Fruit fly (Drosophila melanogaster) whole organism, embryonic: Measurements from ENCODE around the gene CG7551.

Source experiments
- Atf3 ChIP-seq: fragments of 200-800 bp; sonication (Bioruptor generic); optimal IDR thresholded peaks from 3 replicates; lab custom pipeline; 2016; ENCODE audit warnings: missing biosample characterization, missing genetic modification characterization
- Atf6 ChIP-seq: fragments of 200-800 bp; sonication (Bioruptor generic); IDR thresholded peaks from 2 replicates; pipeline ENCODE4 v1.3.6; 2022; ENCODE audit warnings: missing biosample characterization, missing genetic modification characterization
- Blimp-1 ChIP-seq: fragments of 200-800 bp; sonication (Bioruptor generic); optimal IDR thresholded peaks from 3 replicates; lab custom pipeline; 2018; ENCODE audit warnings: missing biosample characterization, missing genetic modification characterization, mild to moderate bottlenecking, moderate library complexity, missing genetic modification reagents
- CG1024 ChIP-seq: fragments of 200-800 bp; sonication (Bioruptor generic); IDR thresholded peaks from 2 replicates; pipeline ENCODE4 v1.3.6; 2022; ENCODE audit warnings: missing biosample characterization, missing genetic modification characterization
- CG11504 ChIP-seq: fragments of 200-800 bp; sonication (Bioruptor generic); optimal IDR thresholded peaks from 3 replicates; lab custom pipeline; 2019; ENCODE audit warnings: missing biosample characterization, mild to moderate bottlenecking, missing genetic modification characterization, moderate library complexity
- CG1233 ChIP-seq: fragments of 200-800 bp; sonication (Bioruptor generic); optimal IDR thresholded peaks from 4 replicates; lab custom pipeline; 2018; ENCODE audit warnings: missing biosample characterization, mild to moderate bottlenecking, missing genetic modification characterization
- CG13287 ChIP-seq: fragments of 200-800 bp; sonication (Bioruptor generic); IDR thresholded peaks from 2 replicates; pipeline ENCODE4 v1.3.6; 2022; ENCODE audit warnings: missing biosample characterization, missing genetic modification characterization; ENCODE audit not compliant: partially characterized antibody
- CG15269 ChIP-seq: fragments of 200-800 bp; sonication (Bioruptor generic); optimal IDR thresholded peaks from 2 replicates; lab custom pipeline; 2018; ENCODE audit warnings: missing biosample characterization, mild to moderate bottlenecking, missing genetic modification characterization, moderate library complexity
- CG16813 ChIP-seq: fragments of 200-800 bp; sonication (Bioruptor generic); IDR thresholded peaks from 3 replicates; pipeline ENCODE4 v1.3.6; 2022; ENCODE audit warnings: missing biosample characterization, missing genetic modification characterization; ENCODE audit not compliant: partially characterized antibody
- CG17361 ChIP-seq: fragments of 200-800 bp; sonication (Bioruptor generic); IDR thresholded peaks from 3 replicates; pipeline ENCODE4 v1.3.6; 2022; ENCODE audit warnings: missing biosample characterization, missing genetic modification characterization
- CG17385 ChIP-seq: fragments of 200-800 bp; sonication (Bioruptor generic); optimal IDR thresholded peaks from 3 replicates; lab custom pipeline; 2018; ENCODE audit warnings: missing biosample characterization, mild to moderate bottlenecking, missing genetic modification characterization
- CG18262 ChIP-seq: fragments of 200-800 bp; optimal IDR thresholded peaks from 3 replicates; lab custom pipeline; 2019; ENCODE audit warnings: missing biosample characterization, mild to moderate bottlenecking, missing genetic modification characterization, moderate library complexity
- CG18476 ChIP-seq: fragments of 200-800 bp; sonication (Bioruptor generic); optimal IDR thresholded peaks from 2 replicates; lab custom pipeline; 2016; ENCODE audit warnings: missing biosample characterization, mild to moderate bottlenecking, missing genetic modification characterization
- CG2116 ChIP-seq: fragments of 200-800 bp; sonication (Bioruptor generic); optimal IDR thresholded peaks from 3 replicates; lab custom pipeline; 2018; ENCODE audit warnings: missing biosample characterization, mild to moderate bottlenecking, missing genetic modification characterization
- CG31441 ChIP-seq: fragments of 200-800 bp; sonication (Bioruptor generic); IDR thresholded peaks from 2 replicates; pipeline ENCODE4 v1.3.6; 2022; ENCODE audit warnings: missing biosample characterization, missing genetic modification characterization
- CG32767 ChIP-seq: fragments of 200-800 bp; sonication (Bioruptor generic); IDR thresholded peaks from 2 replicates; pipeline ENCODE4 v1.3.6; 2022; ENCODE audit warnings: missing biosample characterization, missing genetic modification characterization
- CG7556 ChIP-seq: fragments of 200-800 bp; sonication (Bioruptor generic); optimal IDR thresholded peaks from 2 replicates; lab custom pipeline; 2017; ENCODE audit warnings: missing biosample characterization, mild to moderate bottlenecking, missing genetic modification characterization
- CG8924 ChIP-seq: fragments of 200-800 bp; optimal IDR thresholded peaks from 3 replicates; lab custom pipeline; 2019; ENCODE audit warnings: missing biosample characterization, mild to moderate bottlenecking, missing genetic modification characterization, moderate library complexity
- CG9437 ChIP-seq: fragments of 200-800 bp; sonication (Bioruptor generic); optimal IDR thresholded peaks from 2 replicates; lab custom pipeline; 2018; ENCODE audit warnings: missing biosample characterization, mild to moderate bottlenecking, missing genetic modification characterization
- Chrac-16 ChIP-seq: fragments of 200-800 bp; sonication (Bioruptor generic); optimal IDR thresholded peaks from 3 replicates; lab custom pipeline; 2016; ENCODE audit warnings: missing biosample characterization, missing genetic modification characterization
- Dek ChIP-seq: fragments of 200-800 bp; sonication (Bioruptor generic); optimal IDR thresholded peaks from 3 replicates; lab custom pipeline; 2019; ENCODE audit warnings: missing biosample characterization, mild to moderate bottlenecking, missing genetic modification characterization, moderate library complexity
- Dp ChIP-seq: fragments of 200-800 bp; sonication (Bioruptor generic); optimal IDR thresholded peaks from 2 replicates; lab custom pipeline; 2018; ENCODE audit warnings: missing biosample characterization, mild to moderate bottlenecking, missing genetic modification characterization, moderate library complexity
- Drgx ChIP-seq: fragments of 200-800 bp; sonication (Bioruptor generic); IDR thresholded peaks from 2 replicates; pipeline ENCODE4 v1.3.6; 2022; ENCODE audit warnings: missing biosample characterization, missing genetic modification characterization
- Fer2 ChIP-seq: fragments of 200-800 bp; sonication (Bioruptor generic); optimal IDR thresholded peaks from 2 replicates; lab custom pipeline; 2018; ENCODE audit warnings: missing biosample characterization, mild to moderate bottlenecking, missing genetic modification characterization, moderate library complexity
- Hmr ChIP-seq: fragments of 200-800 bp; sonication (Bioruptor generic); optimal IDR thresholded peaks from 3 replicates; lab custom pipeline; 2017; ENCODE audit warnings: mild to moderate bottlenecking, missing biosample characterization, missing genetic modification reagents, missing genetic modification characterization
- MBD-R2 ChIP-seq: fragments of 200-800 bp; sonication (Bioruptor generic); IDR thresholded peaks from 2 replicates; pipeline ENCODE4 v1.3.6; 2022; ENCODE audit warnings: missing biosample characterization, missing genetic modification characterization
- NfI ChIP-seq: fragments of 200-800 bp; sonication (Bioruptor generic); optimal IDR thresholded peaks from 3 replicates; lab custom pipeline; 2018; ENCODE audit warnings: missing biosample characterization, mild to moderate bottlenecking, missing genetic modification characterization, moderate library complexity
- Optix ChIP-seq: fragments of 200-800 bp; sonication (Bioruptor generic); IDR thresholded peaks from 3 replicates; pipeline ENCODE4 v1.3.6; 2022; ENCODE audit warnings: missing biosample characterization, missing genetic modification characterization
- bsh ChIP-seq, 2 experiments: fragments of 200-800 bp; sonication (Bioruptor generic); optimal IDR thresholded peaks; 2 replicates each; lab custom pipeline; 2017 to 2018; ENCODE audit warnings: mild to moderate bottlenecking in 2 of 2, missing biosample characterization in 2 of 2, missing genetic modification characterization in 2 of 2, moderate library complexity in 1 of 2
- cad ChIP-seq: fragments of >200 bp; optimal IDR thresholded peaks from 2 replicates; lab custom pipeline; 2017; ENCODE audit warnings: missing biosample characterization, missing genetic modification characterization
- caup ChIP-seq: fragments of 200-800 bp; sonication (Bioruptor generic); optimal IDR thresholded peaks from 3 replicates; lab custom pipeline; 2017; ENCODE audit warnings: missing biosample characterization, mild to moderate bottlenecking, missing genetic modification characterization, moderate library complexity; ENCODE audit not compliant: severe bottlenecking
- corto ChIP-seq: fragments of 200-800 bp; sonication (Bioruptor generic); optimal IDR thresholded peaks from 2 replicates; lab custom pipeline; 2016; ENCODE audit warnings: missing biosample characterization, mild to moderate bottlenecking, missing genetic modification characterization, moderate library complexity
- crp ChIP-seq, 2 experiments: fragments of 200-800 bp; sonication (Bioruptor generic); optimal IDR thresholded peaks; 2 replicates in 1 of 2; 3 replicates in 1 of 2; lab custom pipeline; 2017; ENCODE audit warnings: missing biosample characterization in 2 of 2, missing genetic modification characterization in 2 of 2, mild to moderate bottlenecking in 1 of 2, moderate library complexity in 1 of 2
- fd102C ChIP-seq: fragments of 200-800 bp; sonication (Bioruptor generic); optimal IDR thresholded peaks from 2 replicates; lab custom pipeline; 2018; ENCODE audit warnings: missing biosample characterization, mild to moderate bottlenecking, missing genetic modification characterization, moderate library complexity
- gce ChIP-seq: fragments of 200-800 bp; sonication (Bioruptor generic); IDR thresholded peaks from 3 replicates; pipeline ENCODE4 v1.3.6; 2022; ENCODE audit warnings: missing biosample characterization, missing genetic modification characterization
- grau ChIP-seq: fragments of 200-800 bp; optimal IDR thresholded peaks from 3 replicates; lab custom pipeline; 2019; ENCODE audit warnings: missing biosample characterization, mild to moderate bottlenecking, missing genetic modification characterization, moderate library complexity
- hbn ChIP-seq: fragments of 200-800 bp; sonication (Bioruptor generic); IDR thresholded peaks from 2 replicates; pipeline ENCODE4 v1.3.6; 2022; ENCODE audit warnings: missing biosample characterization, missing genetic modification characterization; ENCODE audit not compliant: partially characterized antibody
- lmd ChIP-seq: fragments of 200-800 bp; sonication (Bioruptor generic); IDR thresholded peaks from 2 replicates; pipeline ENCODE4 v1.3.6; 2022; ENCODE audit warnings: missing biosample characterization, missing genetic modification characterization
- lov ChIP-seq, 2 experiments: fragments of 200-800 bp in 1 of 2; fragments of >200 bp in 1 of 2; sonication (Bioruptor generic) in 1 of 2; IDR thresholded peaks in 1 of 2; optimal IDR thresholded peaks in 1 of 2; 2 replicates in 1 of 2; 3 replicates in 1 of 2; pipeline versions ENCODE4 v1.3.6 to Lab custom; 2017 to 2022; ENCODE audit warnings: missing biosample characterization in 1 of 2, missing genetic modification characterization in 1 of 2
- mld ChIP-seq: fragments of 200-800 bp; sonication (Bioruptor generic); IDR thresholded peaks from 3 replicates; pipeline ENCODE4 v1.3.6; 2022; ENCODE audit warnings: missing biosample characterization, missing genetic modification characterization; ENCODE audit not compliant: partially characterized antibody
- odd ChIP-seq: fragments of 200-800 bp; sonication (Bioruptor generic); optimal IDR thresholded peaks from 2 replicates; lab custom pipeline; 2017; ENCODE audit warnings: missing biosample characterization, mild to moderate bottlenecking, missing genetic modification characterization
- p53 ChIP-seq: fragments of 200-800 bp; sonication (Bioruptor generic); optimal IDR thresholded peaks from 2 replicates; lab custom pipeline; 2016; ENCODE audit warnings: missing biosample characterization, missing genetic modification characterization
- pb ChIP-seq: fragments of 200-800 bp; sonication (Bioruptor generic); optimal IDR thresholded peaks from 3 replicates; lab custom pipeline; 2016; ENCODE audit warnings: missing biosample characterization, missing genetic modification characterization
- peb ChIP-seq: fragments of 200-800 bp; sonication (Bioruptor generic); IDR thresholded peaks from 2 replicates; pipeline ENCODE4 v1.3.6; 2022; ENCODE audit warnings: missing biosample characterization, missing genetic modification characterization
- sens-2 ChIP-seq: fragments of 200-800 bp; sonication (Bioruptor generic); IDR thresholded peaks from 2 replicates; pipeline ENCODE4 v1.3.6; 2022; ENCODE audit warnings: missing biosample characterization, missing genetic modification characterization
- sim ChIP-seq: fragments of 200-800 bp; sonication (Bioruptor generic); IDR thresholded peaks from 2 replicates; pipeline ENCODE4 v1.3.6; 2022; ENCODE audit warnings: missing biosample characterization, missing genetic modification characterization
- tin ChIP-seq: fragments of 200-800 bp; sonication (Bioruptor generic); optimal IDR thresholded peaks from 3 replicates; lab custom pipeline; 2016; ENCODE audit warnings: missing biosample characterization, missing genetic modification characterization
- toy ChIP-seq: fragments of 200-800 bp; sonication (Bioruptor generic); IDR thresholded peaks from 2 replicates; pipeline ENCODE4 v1.3.6; 2022; ENCODE audit warnings: missing biosample characterization, missing genetic modification characterization
- usp ChIP-seq: fragments of >200 bp; optimal IDR thresholded peaks from 2 replicates; lab custom pipeline; 2017; ENCODE audit warnings: missing biosample characterization, missing genetic modification characterization
- zfh1 ChIP-seq: fragments of 200-800 bp; sonication (Bioruptor generic); IDR thresholded peaks from 3 replicates; pipeline ENCODE4 v1.3.6; 2022; ENCODE audit warnings: missing biosample characterization, missing genetic modification characterization

CG7551 gene

dm6 chr3L:11444169-11444568 is 14.1 kb upstream of the CG7551 start (continued):
- TF ChIP-seq Blimp-1 (GFP tag; lab: Kevin White, UChicago) (peak; percentile 1), Atf3 (GFP tag; lab: Kevin White, UChicago) (no peak), MBD-R2 (GFP tag; lab: Robert Waterston, UW) (no peak), CG1233 (no peak), lov (optimal IDR thresholded peaks at IDR 0.05; lab: Kevin White, UChicago) (no peak), lov (GFP tag; IDR thresholded peaks at IDR 0.05; lab: Robert Waterston, UW) (no peak), lmd (GFP tag; lab: Robert Waterston, UW) (no peak; the same call in 1 of the 2 replicates), CG15269 (tag; lab: Kevin White, UChicago) (peak; percentile 21), sens-2 (GFP tag; lab: Robert Waterston, UW) (no peak), mld (no peak), CG18476 (GFP tag; lab: Kevin White, UChicago) (no peak), bsh (GFP tag; optimal IDR thresholded peaks at IDR 0.05; lab: Kevin White, UChicago) (no peak), Fer2 (tag; lab: Kevin White, UChicago) (no peak), hbn (no peak), pb (GFP tag; lab: Kevin White, UChicago) (no peak), Hmr (GFP tag; lab: Kevin White, UChicago) (no peak), grau (peak; percentile 50), CG11504 (tag; lab: Kevin White, UChicago) (peak; percentile 77), CG13287 (GFP tag; lab: Robert Waterston, UW) (no peak), zfh1 (no peak), CG31441 (GFP tag; lab: Robert Waterston, UW) (peak; percentile 35; the same call in 1 of the 2 replicates), CG7556 (GFP tag; lab: Kevin White, UChicago) (peak; percentile 19), caup (no peak), toy (GFP tag; lab: Robert Waterston, UW) (no peak), tin (GFP tag; lab: Kevin White, UChicago) (no peak), CG9437 (peak; percentile 7), Atf6 (GFP tag; lab: Robert Waterston, UW) (no peak), corto (no peak), Chrac-16 (GFP tag; lab: Kevin White, UChicago) (no peak), peb (GFP tag; lab: Robert Waterston, UW) (no peak), Optix (no peak), CG1024 (GFP tag; lab: Robert Waterston, UW) (no peak), odd (GFP tag; lab: Kevin White, UChicago) (no peak), p53 (GFP tag; lab: Kevin White, UChicago) (no peak), CG32767 (GFP tag; lab: Robert Waterston, UW) (no peak), Dek (peak; percentile 9), CG8924 (tag; lab: Kevin White, UChicago) (peak; percentile 34), CG16813 (GFP tag; lab: Robert Waterston, UW) (no peak), Drgx (GFP tag; lab: Robert Waterston, UW) (peak; percentile 35; the same call in 1 of the 2 replicates), CG17361 (GFP tag; lab: Robert Waterston, UW) (no peak), CG17385 (GFP tag; lab: Kevin White, UChicago) (peak; percentile 26), NfI (GFP tag; lab: Kevin White, UChicago) (no peak), cad (GFP tag; lab: Kevin White, UChicago) (no peak), sim (GFP tag; lab: Robert Waterston, UW) (no peak), usp (GFP tag; lab: Kevin White, UChicago) (no peak), fd102C (no peak), CG18262 (tag; lab: Kevin White, UChicago) (peak; percentile 47), crp (GFP tag; optimal IDR thresholded peaks at IDR 0.05; lab: Kevin White, UChicago) (no peak), gce (GFP tag; lab: Robert Waterston, UW) (no peak), Dp (no peak), CG2116 (GFP tag; lab: Kevin White, UChicago) (no peak)
